Worm (Caenorhabditis elegans): Measurements from ENCODE around the gene chil-13.

- no peak for TF ChIP-seq sox-4 (tag; optimal IDR thresholded peaks at IDR 0.05)
- no peak for TF ChIP-seq pax-1 (tag; optimal IDR thresholded peaks at IDR 0.05)
- TF ChIP-seq ama-1 (optimal IDR thresholded peaks at IDR 0.05), result no peak
- no peak for TF ChIP-seq nhr-11 (tag; optimal IDR thresholded peaks at IDR 0.05)
- no peak for TF ChIP-seq fkh-10 (GFP tag; optimal IDR thresholded peaks at IDR 0.05)
- TF ChIP-seq tbx-2 (tag; optimal IDR thresholded peaks at IDR 0.05), result peak; percentile 3
- TF ChIP-seq pha-4 (tag; optimal IDR thresholded peaks at IDR 0.05), result no peak
Measured at ce11 chrII:9416381-9417276, 21.5 kb downstream of the chil-13 start, which contains the start of the genes gss-1 and chch-3.
